ENCODE assay signal across 1 fruit fly cellular context in the genomic region with DNA sequence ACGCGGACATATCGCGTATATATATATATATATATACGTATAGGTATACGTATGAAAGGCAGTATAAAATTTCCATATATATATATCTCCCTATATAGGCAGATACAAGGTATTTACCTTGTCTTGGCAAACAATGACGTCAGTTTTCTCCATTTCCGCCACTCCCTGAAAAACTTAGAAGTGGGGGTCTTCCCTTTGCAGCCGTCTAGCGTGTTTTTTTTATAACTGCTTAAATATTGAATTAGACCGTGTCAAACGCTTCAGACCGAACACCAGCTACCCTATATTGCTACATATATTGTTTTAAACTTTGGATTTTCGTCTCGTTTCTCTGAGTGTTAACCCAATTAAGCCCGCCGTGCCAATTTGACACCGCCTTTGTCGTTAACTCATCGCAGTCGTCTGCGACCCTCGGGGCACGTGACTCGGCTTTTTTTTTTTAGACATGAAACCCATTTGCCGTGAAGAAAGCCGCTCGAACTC.
TF ChIP-seq lines count a peak whose summit lies in the region.

No protein-coding gene starts in this region.

TF ChIP-seq in whole organism, embryonic, 481 proteins besides CTCF, POLR2A, EP300 and RAD21 (continued from another document and continues in another):
- no peak for TF ChIP-seq lilli (GFP tag; optimal IDR thresholded peaks at IDR 0.05; lab: Kevin White, UChicago)
- TF ChIP-seq lmd (GFP tag; IDR thresholded peaks at IDR 0.05; lab: Robert Waterston, UW): peak; percentile 37
- TF ChIP-seq tin (GFP tag; optimal IDR thresholded peaks at IDR 0.05; lab: Kevin White, UChicago): no peak
- no peak for TF ChIP-seq Nf-YA (GFP tag; IDR thresholded peaks at IDR 0.05; lab: Robert Waterston, UW)
- no peak for TF ChIP-seq Atf6 (GFP tag; IDR thresholded peaks at IDR 0.05; lab: Robert Waterston, UW)
- no peak for TF ChIP-seq jigr1 (GFP tag; IDR thresholded peaks at IDR 0.05; lab: Robert Waterston, UW)
- TF ChIP-seq CG6791 (GFP tag; IDR thresholded peaks at IDR 0.05; lab: Robert Waterston, UW; ENCODE audit: partially characterized antibody): no peak
- TF ChIP-seq CG11093 (GFP tag; IDR thresholded peaks at IDR 0.05; lab: Robert Waterston, UW): no peak
- peak; percentile 5 for TF ChIP-seq CG4424 (GFP tag; optimal IDR thresholded peaks at IDR 0.05; lab: Kevin White, UChicago)
- TF ChIP-seq Dek (tag; optimal IDR thresholded peaks at IDR 0.05; lab: Kevin White, UChicago): no peak
- no peak for TF ChIP-seq Myb (GFP tag; optimal IDR thresholded peaks at IDR 0.05; lab: Kevin White, UChicago)
- no peak for TF ChIP-seq fd96Cb (tag; optimal IDR thresholded peaks at IDR 0.05; lab: Kevin White, UChicago)
- TF ChIP-seq dan (GFP tag; IDR thresholded peaks at IDR 0.05; lab: Robert Waterston, UW): no peak
- TF ChIP-seq chif (GFP tag; optimal IDR thresholded peaks at IDR 0.05; lab: Kevin White, UChicago): no peak
- no peak for TF ChIP-seq ro (GFP tag; IDR thresholded peaks at IDR 0.05; lab: Robert Waterston, UW)
- no peak for TF ChIP-seq CG34224 (GFP tag; IDR thresholded peaks at IDR 0.05; lab: Robert Waterston, UW; ENCODE audit: partially characterized antibody)
- TF ChIP-seq Dfd (GFP tag; optimal IDR thresholded peaks at IDR 0.05; lab: Kevin White, UChicago): no peak
- TF ChIP-seq emc (GFP tag; optimal IDR thresholded peaks at IDR 0.05; lab: Kevin White, UChicago): no peak
- TF ChIP-seq Nf-YB (GFP tag; optimal IDR thresholded peaks at IDR 0.05; lab: Kevin White, UChicago): no peak
- TF ChIP-seq CG9817 (tag; optimal IDR thresholded peaks at IDR 0.05; lab: Kevin White, UChicago): no peak
- peak; percentile 21 for TF ChIP-seq D19A (tag; optimal IDR thresholded peaks at IDR 0.05; lab: Kevin White, UChicago)
- TF ChIP-seq CG2678 (tag; optimal IDR thresholded peaks at IDR 0.05; lab: Kevin White, UChicago): peak; percentile 63
- TF ChIP-seq CG6175 (GFP tag; IDR thresholded peaks at IDR 0.05; lab: Robert Waterston, UW): no peak
- peak; percentile 85 for TF ChIP-seq sens (GFP tag; lab: Kevin White, UChicago)
- TF ChIP-seq twi (tag; optimal IDR thresholded peaks at IDR 0.05; lab: Kevin White, UChicago): no peak
- TF ChIP-seq CG11560 (tag; IDR thresholded peaks at IDR 0.05; lab: Robert Waterston, UW): no peak
- no peak for TF ChIP-seq YL-1 (GFP tag; optimal IDR thresholded peaks at IDR 0.05; lab: Kevin White, UChicago)
- TF ChIP-seq Atf-2 (GFP tag; optimal IDR thresholded peaks at IDR 0.05; lab: Kevin White, UChicago): no peak
- no peak for TF ChIP-seq CG30020 (tag; optimal IDR thresholded peaks at IDR 0.05; lab: Kevin White, UChicago)
- no peak for TF ChIP-seq Mrtf (GFP tag; IDR thresholded peaks at IDR 0.05; lab: Robert Waterston, UW)
- peak; percentile 0 for TF ChIP-seq CG11723 (GFP tag; optimal IDR thresholded peaks at IDR 0.05; lab: Kevin White, UChicago)
- TF ChIP-seq ase (GFP tag; IDR thresholded peaks at IDR 0.05; lab: Robert Waterston, UW): no peak
- TF ChIP-seq CG9727 (GFP tag; optimal IDR thresholded peaks at IDR 0.05; lab: Kevin White, UChicago): peak; percentile 41
- peak; percentile 33 for TF ChIP-seq scrt (GFP tag; optimal IDR thresholded peaks at IDR 0.05; lab: Kevin White, UChicago)
- TF ChIP-seq CG2129 (GFP tag; IDR thresholded peaks at IDR 0.05; lab: Robert Waterston, UW; ENCODE audit: partially characterized antibody): no peak
- no peak for TF ChIP-seq CG7271 (tag; optimal IDR thresholded peaks at IDR 0.05; lab: Kevin White, UChicago)
- no peak for TF ChIP-seq CG6654 (GFP tag; optimal IDR thresholded peaks at IDR 0.05; lab: Kevin White, UChicago)
- no peak for TF ChIP-seq CG1602 (GFP tag; optimal IDR thresholded peaks at IDR 0.05; lab: Kevin White, UChicago)
- TF ChIP-seq CG1603 (tag; optimal IDR thresholded peaks at IDR 0.05; lab: Kevin White, UChicago): no peak
- peak; percentile 24 for TF ChIP-seq CG10209 (GFP tag; optimal IDR thresholded peaks at IDR 0.05; lab: Kevin White, UChicago)
- no peak for TF ChIP-seq seq (GFP tag; IDR thresholded peaks at IDR 0.05; lab: Robert Waterston, UW)
- TF ChIP-seq Awh (GFP tag; IDR thresholded peaks at IDR 0.05; lab: Robert Waterston, UW): peak; percentile 50; the same call in 1 of the 2 replicates
- TF ChIP-seq vfl (GFP tag; optimal IDR thresholded peaks at IDR 0.05; lab: Kevin White, UChicago): no peak
- TF ChIP-seq h (optimal IDR thresholded peaks at IDR 0.05; lab: Kevin White, UChicago): no peak
- no peak for TF ChIP-seq ken (GFP tag; IDR thresholded peaks at IDR 0.05; lab: Robert Waterston, UW)
- no peak for TF ChIP-seq peb (GFP tag; IDR thresholded peaks at IDR 0.05; lab: Robert Waterston, UW)
- TF ChIP-seq CG9609 (GFP tag; optimal IDR thresholded peaks at IDR 0.05; lab: Kevin White, UChicago): no peak
- no peak for TF ChIP-seq CG9215 (GFP tag; IDR thresholded peaks at IDR 0.05; lab: Robert Waterston, UW)
- TF ChIP-seq Bgb (GFP tag; IDR thresholded peaks at IDR 0.05; lab: Robert Waterston, UW; ENCODE audit: partially characterized antibody): no peak
- no peak for TF ChIP-seq p53 (GFP tag; optimal IDR thresholded peaks at IDR 0.05; lab: Kevin White, UChicago)
- no peak for TF ChIP-seq CG11696 (GFP tag; IDR thresholded peaks at IDR 0.05; lab: Robert Waterston, UW)
- no peak; the same call in 1 of the 2 replicates for TF ChIP-seq chm (GFP tag; IDR thresholded peaks at IDR 0.05; lab: Robert Waterston, UW)
- TF ChIP-seq dpn (GFP tag; optimal IDR thresholded peaks at IDR 0.05; lab: Kevin White, UChicago): no peak
- no peak for TF ChIP-seq gcm2 (GFP tag; optimal IDR thresholded peaks at IDR 0.05; lab: Kevin White, UChicago)
- TF ChIP-seq CG34376 (GFP tag; optimal IDR thresholded peaks at IDR 0.05; lab: Kevin White, UChicago): no peak
- TF ChIP-seq CG7928 (GFP tag; optimal IDR thresholded peaks at IDR 0.05; lab: Kevin White, UChicago): no peak
- no peak for TF ChIP-seq Neu2 (GFP tag; optimal IDR thresholded peaks at IDR 0.05; lab: Kevin White, UChicago; ENCODE audit: borderline replicate concordance)
- TF ChIP-seq kay (GFP tag; optimal IDR thresholded peaks at IDR 0.05; lab: Kevin White, UChicago): no peak
- TF ChIP-seq CG4820 (GFP tag; optimal IDR thresholded peaks at IDR 0.05; lab: Kevin White, UChicago): no peak
- no peak for TF ChIP-seq CG8924 (tag; optimal IDR thresholded peaks at IDR 0.05; lab: Kevin White, UChicago)
- TF ChIP-seq CG12659 (GFP tag; optimal IDR thresholded peaks at IDR 0.05; lab: Kevin White, UChicago): peak; percentile 23
- TF ChIP-seq ind (GFP tag; optimal IDR thresholded peaks at IDR 0.05; lab: Kevin White, UChicago): peak; percentile 12
- peak; percentile 35 for TF ChIP-seq ATbp (GFP tag; optimal IDR thresholded peaks at IDR 0.05; lab: Kevin White, UChicago)
- TF ChIP-seq Sin3A (optimal IDR thresholded peaks at IDR 0.05; lab: Kevin White, UChicago): no peak
- no peak for TF ChIP-seq CG4854 (GFP tag; optimal IDR thresholded peaks at IDR 0.05; lab: Kevin White, UChicago)
- TF ChIP-seq Ptx1 (GFP tag; IDR thresholded peaks at IDR 0.05; lab: Robert Waterston, UW): 0 out of 2 replicates have a peak, but pooled peaks have one; percentile 27
- TF ChIP-seq wdn (GFP tag; IDR thresholded peaks at IDR 0.05; lab: Robert Waterston, UW): 0 out of 2 replicates have a peak, but pooled peaks have one; percentile 30
- TF ChIP-seq NfI (GFP tag; optimal IDR thresholded peaks at IDR 0.05; lab: Kevin White, UChicago): no peak
- no peak for TF ChIP-seq lbe (GFP tag; optimal IDR thresholded peaks at IDR 0.05; lab: Kevin White, UChicago)
- 0 out of 2 replicates have a peak, but pooled peaks have one; percentile 20 for TF ChIP-seq esg (GFP tag; conservative IDR thresholded peaks at IDR 0.05; lab: Robert Waterston, UW)
- TF ChIP-seq grau (tag; optimal IDR thresholded peaks at IDR 0.05; lab: Kevin White, UChicago): no peak
- TF ChIP-seq CG15073 (GFP tag; optimal IDR thresholded peaks at IDR 0.05; lab: Kevin White, UChicago): no peak
- no peak for TF ChIP-seq lov (optimal IDR thresholded peaks at IDR 0.05; lab: Kevin White, UChicago)
- TF ChIP-seq lov (GFP tag; IDR thresholded peaks at IDR 0.05; lab: Robert Waterston, UW): no peak
- TF ChIP-seq CG33557 (GFP tag; optimal IDR thresholded peaks at IDR 0.05; lab: Kevin White, UChicago): no peak
- no peak for TF ChIP-seq tll (GFP tag; optimal IDR thresholded peaks at IDR 0.05; lab: Kevin White, UChicago)
- TF ChIP-seq yki (optimal IDR thresholded peaks at IDR 0.05; lab: Kevin White, UChicago): no peak
- no peak for TF ChIP-seq CG4404 (GFP tag; IDR thresholded peaks at IDR 0.05; lab: Robert Waterston, UW)
- TF ChIP-seq CG5180 (GFP tag; optimal IDR thresholded peaks at IDR 0.05; lab: Kevin White, UChicago): peak; percentile 13
- no peak for TF ChIP-seq pros (GFP tag; optimal IDR thresholded peaks at IDR 0.05; lab: Kevin White, UChicago)
- no peak for TF ChIP-seq CG12299 (tag; optimal IDR thresholded peaks at IDR 0.05; lab: Kevin White, UChicago)
- no peak for TF ChIP-seq Dip3 (GFP tag; optimal IDR thresholded peaks at IDR 0.05; lab: Kevin White, UChicago)
- TF ChIP-seq gce (GFP tag; IDR thresholded peaks at IDR 0.05; lab: Robert Waterston, UW): 0 out of 3 replicates have a peak, but pooled peaks have one; percentile 14
- no peak for TF ChIP-seq CG2202 (tag; optimal IDR thresholded peaks at IDR 0.05; lab: Kevin White, UChicago)
- no peak for TF ChIP-seq CG33213 (GFP tag; optimal IDR thresholded peaks at IDR 0.05; lab: Kevin White, UChicago)
- TF ChIP-seq Ets65A (GFP tag; lab: Kevin White, UChicago): peak; percentile 20
- TF ChIP-seq Hand (GFP tag; optimal IDR thresholded peaks at IDR 0.05; lab: Kevin White, UChicago): peak; percentile 21
- TF ChIP-seq HHEX (GFP tag; optimal IDR thresholded peaks at IDR 0.05; lab: Kevin White, UChicago): peak; percentile 37
- no peak for TF ChIP-seq bigmax (GFP tag; optimal IDR thresholded peaks at IDR 0.05; lab: Kevin White, UChicago)
- no peak for TF ChIP-seq pfk (GFP tag; optimal IDR thresholded peaks at IDR 0.05; lab: Kevin White, UChicago)
- no peak for TF ChIP-seq cato (GFP tag; optimal IDR thresholded peaks at IDR 0.05; lab: Kevin White, UChicago; ENCODE audit: borderline replicate concordance)
- TF ChIP-seq CG4707 (GFP tag; optimal IDR thresholded peaks at IDR 0.05; lab: Kevin White, UChicago): no peak
- peak; percentile 43 for TF ChIP-seq CG3407 (GFP tag; optimal IDR thresholded peaks at IDR 0.05; lab: Kevin White, UChicago)
- 0 out of 3 replicates have a peak, but pooled peaks have one; percentile 18 for TF ChIP-seq CG17361 (GFP tag; IDR thresholded peaks at IDR 0.05; lab: Robert Waterston, UW)
- TF ChIP-seq ap (GFP tag; IDR thresholded peaks at IDR 0.05; lab: Robert Waterston, UW): no peak
- no peak for TF ChIP-seq corto (GFP tag; optimal IDR thresholded peaks at IDR 0.05; lab: Kevin White, UChicago)
- no peak for TF ChIP-seq CG8290 (GFP tag; optimal IDR thresholded peaks at IDR 0.05; lab: Kevin White, UChicago)
- TF ChIP-seq CG8290 (tag; optimal IDR thresholded peaks at IDR 0.05; lab: Kevin White, UChicago): no peak
- no peak for TF ChIP-seq CG13624 (GFP tag; optimal IDR thresholded peaks at IDR 0.05; lab: Kevin White, UChicago)
- peak; percentile 51; the same call in 2 of the 3 replicates for TF ChIP-seq dysf (GFP tag; IDR thresholded peaks at IDR 0.05; lab: Robert Waterston, UW)
- peak; percentile 32 for TF ChIP-seq CG6254 (GFP tag; optimal IDR thresholded peaks at IDR 0.05; lab: Kevin White, UChicago)
- no peak for TF ChIP-seq Opbp (GFP tag; IDR thresholded peaks at IDR 0.05; lab: Robert Waterston, UW; ENCODE audit: partially characterized antibody)
- TF ChIP-seq CG15011 (GFP tag; optimal IDR thresholded peaks at IDR 0.05; lab: Kevin White, UChicago): peak; percentile 31
- TF ChIP-seq CG6683 (GFP tag; optimal IDR thresholded peaks at IDR 0.05; lab: Kevin White, UChicago): peak; percentile 44
- TF ChIP-seq CG7745 (tag; optimal IDR thresholded peaks at IDR 0.05; lab: Kevin White, UChicago): no peak
- no peak for TF ChIP-seq bab2 (GFP tag; optimal IDR thresholded peaks at IDR 0.05; lab: Kevin White, UChicago)
- TF ChIP-seq Scr (GFP tag; IDR thresholded peaks at IDR 0.05; lab: Robert Waterston, UW; ENCODE audit: partially characterized antibody): no peak
- no peak for TF ChIP-seq Atf3 (GFP tag; optimal IDR thresholded peaks at IDR 0.05; lab: Kevin White, UChicago)
- no peak for TF ChIP-seq MTF-1 (GFP tag; optimal IDR thresholded peaks at IDR 0.05; lab: Kevin White, UChicago; ENCODE audit: borderline replicate concordance)
- TF ChIP-seq trh (GFP tag; optimal IDR thresholded peaks at IDR 0.05; lab: Kevin White, UChicago): no peak
- TF ChIP-seq ttk (GFP tag; IDR thresholded peaks at IDR 0.05; lab: Robert Waterston, UW): no peak
- no peak for TF ChIP-seq hth (optimal IDR thresholded peaks at IDR 0.05; lab: Kevin White, UChicago)
- no peak for TF ChIP-seq Ada2b (GFP tag; IDR thresholded peaks at IDR 0.05; lab: Robert Waterston, UW)
- no peak for TF ChIP-seq fd102C (GFP tag; optimal IDR thresholded peaks at IDR 0.05; lab: Kevin White, UChicago)
- TF ChIP-seq tx (GFP tag; optimal IDR thresholded peaks at IDR 0.05; lab: Kevin White, UChicago): no peak
- TF ChIP-seq disco-r (GFP tag; optimal IDR thresholded peaks at IDR 0.05; lab: Kevin White, UChicago): no peak
- no peak for TF ChIP-seq unc-4 (GFP tag; IDR thresholded peaks at IDR 0.05; lab: Robert Waterston, UW; ENCODE audit: partially characterized antibody)
- no peak for TF ChIP-seq D (optimal IDR thresholded peaks at IDR 0.05; lab: Kevin White, UChicago)
- peak; percentile 17 for TF ChIP-seq D (GFP tag; optimal IDR thresholded peaks at IDR 0.05; lab: Kevin White, UChicago)
- no peak for TF ChIP-seq Dad (GFP tag; optimal IDR thresholded peaks at IDR 0.05; lab: Kevin White, UChicago)
- no peak for TF ChIP-seq ato (GFP tag; IDR thresholded peaks at IDR 0.05; lab: Robert Waterston, UW; ENCODE audit: partially characterized antibody)
- no peak for TF ChIP-seq CG31224 (GFP tag; IDR thresholded peaks at IDR 0.05; lab: Robert Waterston, UW)
- no peak for TF ChIP-seq CG11456 (GFP tag; IDR thresholded peaks at IDR 0.05; lab: Robert Waterston, UW)
- TF ChIP-seq CG30403 (GFP tag; optimal IDR thresholded peaks at IDR 0.05; lab: Kevin White, UChicago): no peak
- no peak for TF ChIP-seq Fer3 (tag; optimal IDR thresholded peaks at IDR 0.05; lab: Kevin White, UChicago)
- peak; percentile 13 for TF ChIP-seq Sox102F (GFP tag; optimal IDR thresholded peaks at IDR 0.05; lab: Kevin White, UChicago)
- TF ChIP-seq MBD-R2 (GFP tag; IDR thresholded peaks at IDR 0.05; lab: Robert Waterston, UW): no peak
- no peak for TF ChIP-seq Doc2 (GFP tag; IDR thresholded peaks at IDR 0.05; lab: Robert Waterston, UW)
- TF ChIP-seq CG17568 (GFP tag; optimal IDR thresholded peaks at IDR 0.05; lab: Kevin White, UChicago): peak; percentile 34
- TF ChIP-seq CG14667 (GFP tag; IDR thresholded peaks at IDR 0.05; lab: Robert Waterston, UW): no peak
- TF ChIP-seq Lhr (GFP tag; optimal IDR thresholded peaks at IDR 0.05; lab: Kevin White, UChicago): no peak
